Fruit fly (Drosophila melanogaster) whole organism, embryonic: ENCODE data around the gene mld.
A peak's percentile ranks its signal among the peaks of the same experiment; 100 is the strongest.

Experiments
- B-H2 ChIP-seq: fragments of 200-800 bp; sonication (Bioruptor generic); optimal IDR thresholded peaks from 2 replicates; lab custom pipeline; 2018; ENCODE audit warnings: missing biosample characterization, mild to moderate bottlenecking, missing genetic modification characterization
- C15 ChIP-seq: fragments of 200-800 bp; sonication (Bioruptor generic); IDR thresholded peaks from 3 replicates; pipeline ENCODE4 v1.3.6; 2022; ENCODE audit warnings: missing biosample characterization, missing genetic modification characterization
- CG12104 ChIP-seq: fragments of 200-800 bp; sonication (Bioruptor generic); optimal IDR thresholded peaks from 3 replicates; lab custom pipeline; 2016; ENCODE audit warnings: missing biosample characterization, missing genetic modification characterization
- CG14965 ChIP-seq: fragments of 200-800 bp; sonication (Bioruptor generic); optimal IDR thresholded peaks from 2 replicates; lab custom pipeline; 2016; ENCODE audit warnings: missing biosample characterization, missing genetic modification characterization, borderline replicate concordance
- CG16863 ChIP-seq: fragments of 200-800 bp; sonication (Bioruptor generic); optimal IDR thresholded peaks from 3 replicates; lab custom pipeline; 2016; ENCODE audit warnings: missing biosample characterization, missing genetic modification characterization
- CG1832 ChIP-seq: fragments of 200-800 bp; sonication (Bioruptor generic); optimal IDR thresholded peaks from 2 replicates; lab custom pipeline; 2017; ENCODE audit warnings: missing biosample characterization, mild to moderate bottlenecking, missing genetic modification characterization, inconsistent platforms
- CG2678 ChIP-seq: fragments of 200-800 bp; sonication (Bioruptor generic); optimal IDR thresholded peaks from 3 replicates; lab custom pipeline; 2019; ENCODE audit warnings: missing biosample characterization, mild to moderate bottlenecking, missing genetic modification characterization, moderate library complexity
- CG3838 ChIP-seq: fragments of 200-800 bp; sonication (Bioruptor generic); optimal IDR thresholded peaks from 3 replicates; lab custom pipeline; 2016; ENCODE audit warnings: missing biosample characterization, missing genetic modification characterization
- CG3995 ChIP-seq: fragments of 200-800 bp; sonication (Bioruptor generic); optimal IDR thresholded peaks from 3 replicates; lab custom pipeline; 2016; ENCODE audit warnings: missing biosample characterization, missing genetic modification characterization
- CG4328 ChIP-seq: fragments of 200-800 bp; sonication (Bioruptor generic); optimal IDR thresholded peaks from 3 replicates; lab custom pipeline; 2017; ENCODE audit warnings: missing biosample characterization, missing genetic modification reagents, missing genetic modification characterization
- CG5180 ChIP-seq: fragments of 200-800 bp; sonication (Bioruptor generic); optimal IDR thresholded peaks from 3 replicates; lab custom pipeline; 2017; ENCODE audit warnings: missing biosample characterization, missing genetic modification characterization, mild to moderate bottlenecking, moderate library complexity, missing genetic modification reagents
- CG6175 ChIP-seq: fragments of 200-800 bp; sonication (Bioruptor generic); IDR thresholded peaks from 3 replicates; pipeline ENCODE4 v1.3.6; 2022; ENCODE audit warnings: missing biosample characterization, missing genetic modification characterization
- CG7556 ChIP-seq: fragments of 200-800 bp; sonication (Bioruptor generic); optimal IDR thresholded peaks from 2 replicates; lab custom pipeline; 2017; ENCODE audit warnings: missing biosample characterization, mild to moderate bottlenecking, missing genetic modification characterization
- CG8359 ChIP-seq: fragments of 200-800 bp; sonication (Bioruptor generic); optimal IDR thresholded peaks from 2 replicates; lab custom pipeline; 2017; ENCODE audit warnings: missing biosample characterization, mild to moderate bottlenecking, missing genetic modification characterization, borderline replicate concordance
- CG9437 ChIP-seq: fragments of 200-800 bp; sonication (Bioruptor generic); optimal IDR thresholded peaks from 2 replicates; lab custom pipeline; 2018; ENCODE audit warnings: missing biosample characterization, mild to moderate bottlenecking, missing genetic modification characterization
- Dbx ChIP-seq: fragments of 200-800 bp; sonication (Bioruptor generic); IDR thresholded peaks from 3 replicates; pipeline ENCODE4 v1.3.6; 2022; ENCODE audit warnings: missing biosample characterization, missing genetic modification characterization
- Doc3 ChIP-seq: fragments of 200-800 bp; sonication (Bioruptor generic); IDR thresholded peaks from 3 replicates; pipeline ENCODE4 v1.3.6; 2022; ENCODE audit warnings: missing biosample characterization, missing genetic modification characterization; ENCODE audit not compliant: partially characterized antibody
- Eip74EF ChIP-seq, 2 experiments: fragments of 200-800 bp in 1 of 2; fragments of >200 bp in 1 of 2; sonication (Bioruptor generic) in 1 of 2; optimal IDR thresholded peaks; 2 replicates each; lab custom pipeline; 2017 to 2019; ENCODE audit warnings: missing biosample characterization in 2 of 2, missing genetic modification characterization in 2 of 2, mild to moderate bottlenecking in 1 of 2, moderate library complexity in 1 of 2
- Gug ChIP-seq: fragments of 200-800 bp; sonication (Bioruptor generic); IDR thresholded peaks from 4 replicates; pipeline ENCODE4 v1.3.6; 2022; ENCODE audit warnings: missing biosample characterization, missing genetic modification characterization
- HLHmδ ChIP-seq: fragments of 200-800 bp; sonication (Bioruptor generic); optimal IDR thresholded peaks from 2 replicates; lab custom pipeline; 2018; ENCODE audit warnings: missing biosample characterization, mild to moderate bottlenecking, missing genetic modification characterization, moderate library complexity
- Hr39 ChIP-seq: fragments of >200 bp; optimal IDR thresholded peaks from 2 replicates; lab custom pipeline; 2017
- Lhr ChIP-seq: fragments of 200-800 bp; sonication (Bioruptor generic); optimal IDR thresholded peaks from 3 replicates; lab custom pipeline; 2017; ENCODE audit warnings: mild to moderate bottlenecking, missing biosample characterization, missing genetic modification reagents, missing genetic modification characterization
- Med ChIP-seq: fragments of 200-800 bp; sonication (Bioruptor generic); peaks from one replicate; lab custom pipeline; 2016; ENCODE audit warnings: missing biosample characterization, missing genetic modification characterization, mild to moderate bottlenecking, inconsistent platforms, moderate library complexity
- Nf-YC ChIP-seq: fragments of 200-800 bp; optimal IDR thresholded peaks from 3 replicates; lab custom pipeline; 2019; ENCODE audit warnings: missing biosample characterization, mild to moderate bottlenecking, missing genetic modification characterization, moderate library complexity
- Optix ChIP-seq: fragments of 200-800 bp; sonication (Bioruptor generic); IDR thresholded peaks from 3 replicates; pipeline ENCODE4 v1.3.6; 2022; ENCODE audit warnings: missing biosample characterization, missing genetic modification characterization
- Rfx ChIP-seq: fragments of 200-800 bp; sonication (Bioruptor generic); IDR thresholded peaks from 2 replicates; pipeline ENCODE4 v1.3.6; 2022; ENCODE audit warnings: missing biosample characterization, missing genetic modification characterization
- Spps ChIP-seq: fragments of 200-800 bp; sonication (Bioruptor generic); optimal IDR thresholded peaks from 2 replicates; lab custom pipeline; 2018; ENCODE audit warnings: missing biosample characterization, mild to moderate bottlenecking, missing genetic modification characterization
- ab ChIP-seq: fragments of 200-800 bp; sonication (Bioruptor generic); optimal IDR thresholded peaks from 2 replicates; lab custom pipeline; 2016; ENCODE audit warnings: missing biosample characterization, missing genetic modification characterization
- bab2 ChIP-seq: fragments of 200-800 bp; sonication (Bioruptor generic); optimal IDR thresholded peaks from 2 replicates; lab custom pipeline; 2016; ENCODE audit warnings: missing biosample characterization, missing genetic modification characterization
- bcd ChIP-seq: fragments of 200-800 bp; sonication (Bioruptor generic); optimal IDR thresholded peaks from 2 replicates; lab custom pipeline; 2017; ENCODE audit warnings: missing biosample characterization, mild to moderate bottlenecking, missing genetic modification characterization
- corto ChIP-seq: fragments of 200-800 bp; sonication (Bioruptor generic); optimal IDR thresholded peaks from 2 replicates; lab custom pipeline; 2016; ENCODE audit warnings: missing biosample characterization, mild to moderate bottlenecking, missing genetic modification characterization, moderate library complexity
- dan ChIP-seq: fragments of 200-800 bp; sonication (Bioruptor generic); IDR thresholded peaks from 2 replicates; pipeline ENCODE4 v1.3.6; 2022; ENCODE audit warnings: missing biosample characterization, missing genetic modification characterization
- dpn ChIP-seq, 2 experiments: fragments of 200-800 bp; sonication (Bioruptor generic); optimal IDR thresholded peaks; 3 replicates each; lab custom pipeline; 2016; ENCODE audit warnings: missing biosample characterization in 2 of 2, missing genetic modification characterization in 2 of 2
- ems ChIP-seq: fragments of 200-800 bp; sonication (Bioruptor generic); optimal IDR thresholded peaks from 3 replicates; lab custom pipeline; 2016; ENCODE audit warnings: missing biosample characterization, missing genetic modification characterization
- en ChIP-seq: fragments of 200-800 bp; sonication (Bioruptor generic); optimal IDR thresholded peaks from 2 replicates; lab custom pipeline; 2016; ENCODE audit warnings: missing biosample characterization, missing genetic modification characterization
- gcm ChIP-seq: fragments of 200-800 bp; sonication (Bioruptor generic); optimal IDR thresholded peaks from 2 replicates; lab custom pipeline; 2019; ENCODE audit warnings: missing biosample characterization, mild to moderate bottlenecking, missing genetic modification characterization, moderate library complexity
- gcm2 ChIP-seq: fragments of 200-800 bp; sonication (Bioruptor generic); optimal IDR thresholded peaks from 2 replicates; lab custom pipeline; 2016; ENCODE audit warnings: missing biosample characterization, missing genetic modification characterization
- gt ChIP-seq: fragments of 200-800 bp; sonication (Bioruptor generic); IDR thresholded peaks from 2 replicates; pipeline ENCODE4 v1.3.6; 2022; ENCODE audit warnings: missing biosample characterization, missing genetic modification characterization
- kay ChIP-seq: fragments of 200-800 bp; sonication (Bioruptor generic); optimal IDR thresholded peaks from 2 replicates; lab custom pipeline; 2016; ENCODE audit warnings: missing biosample characterization, missing genetic modification characterization
- onecut ChIP-seq: fragments of 200-800 bp; sonication (Bioruptor generic); IDR thresholded peaks from 2 replicates; pipeline ENCODE4 v1.3.6; 2022; ENCODE audit warnings: missing biosample characterization, missing genetic modification characterization
- schlank ChIP-seq: fragments of 200-800 bp; sonication (Bioruptor generic); optimal IDR thresholded peaks from 2 replicates; lab custom pipeline; 2018; ENCODE audit warnings: missing biosample characterization, mild to moderate bottlenecking, missing genetic modification characterization
- sens-2 ChIP-seq: fragments of 200-800 bp; sonication (Bioruptor generic); IDR thresholded peaks from 2 replicates; pipeline ENCODE4 v1.3.6; 2022; ENCODE audit warnings: missing biosample characterization, missing genetic modification characterization
- sob ChIP-seq: fragments of 200-800 bp; sonication (Bioruptor generic); IDR thresholded peaks from 2 replicates; pipeline ENCODE4 v1.3.6; 2022; ENCODE audit warnings: missing biosample characterization, missing genetic modification characterization
- sqz ChIP-seq: fragments of 200-800 bp; sonication (Bioruptor generic); optimal IDR thresholded peaks from 3 replicates; lab custom pipeline; 2018; ENCODE audit warnings: missing biosample characterization, mild to moderate bottlenecking, missing genetic modification characterization
- stc ChIP-seq: fragments of 200-800 bp; sonication (Bioruptor generic); IDR thresholded peaks from 2 replicates; pipeline ENCODE4 v1.3.6; 2022; ENCODE audit warnings: missing biosample characterization, missing genetic modification characterization
- sug ChIP-seq: fragments of 200-800 bp; optimal IDR thresholded peaks from 2 replicates; lab custom pipeline; 2019; ENCODE audit warnings: missing biosample characterization, mild to moderate bottlenecking, missing genetic modification characterization, moderate library complexity
- tup ChIP-seq: fragments of 200-800 bp; sonication (Bioruptor generic); optimal IDR thresholded peaks from 2 replicates; lab custom pipeline; 2016; ENCODE audit warnings: missing biosample characterization, mild to moderate bottlenecking, missing genetic modification characterization, moderate library complexity
- unc-4 ChIP-seq: fragments of 200-800 bp; sonication (Bioruptor generic); IDR thresholded peaks from 2 replicates; pipeline ENCODE4 v1.3.6; 2022; ENCODE audit warnings: missing biosample characterization, missing genetic modification characterization; ENCODE audit not compliant: partially characterized antibody
- vvl ChIP-seq: fragments of 200-800 bp; sonication (Bioruptor generic); IDR thresholded peaks from 2 replicates; pipeline ENCODE4 v1.3.6; 2022; ENCODE audit warnings: missing biosample characterization, missing genetic modification characterization
- zen2 ChIP-seq: fragments of 200-800 bp; sonication (Bioruptor generic); IDR thresholded peaks from 3 replicates; pipeline ENCODE4 v1.3.6; 2022; ENCODE audit warnings: missing biosample characterization, missing genetic modification characterization; ENCODE audit not compliant: partially characterized antibody
- zfh1 ChIP-seq: fragments of 200-800 bp; sonication (Bioruptor generic); IDR thresholded peaks from 3 replicates; pipeline ENCODE4 v1.3.6; 2022; ENCODE audit warnings: missing biosample characterization, missing genetic modification characterization

The mld gene

DNA sequence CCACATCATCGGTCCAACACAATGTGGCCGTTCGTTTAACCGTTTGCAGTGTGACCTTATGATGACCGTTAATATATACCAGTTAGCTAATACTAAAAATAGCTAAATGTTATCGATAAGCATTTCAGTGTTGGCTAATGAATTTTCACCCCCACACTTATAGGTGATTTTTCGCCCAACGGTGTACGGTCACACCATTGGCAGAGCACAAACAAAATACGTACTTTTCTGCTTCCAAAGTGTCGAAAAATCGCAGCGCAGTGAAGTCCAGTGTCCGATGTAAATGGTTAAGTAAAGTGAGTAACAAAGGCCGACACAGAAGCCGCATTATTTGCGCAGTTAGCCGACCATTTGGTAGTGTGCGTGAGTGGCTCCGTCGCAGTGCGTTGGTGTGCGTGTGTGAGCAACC lies 40.1 kb downstream of the mld start, which contains the start of the genes Syx18 and atl (continued):
- no peak for TF ChIP-seq Dbx (GFP tag; lab: Robert Waterston, UW)
- TF ChIP-seq stc (GFP tag; lab: Robert Waterston, UW) = no peak
- TF ChIP-seq zfh1 (GFP tag; lab: Robert Waterston, UW) = no peak
- TF ChIP-seq Optix = no peak
- TF ChIP-seq CG3995 (GFP tag; lab: Kevin White, UChicago) = no peak
- peak; percentile 54; the same call in 1 of the 2 replicates for TF ChIP-seq sob (GFP tag; lab: Robert Waterston, UW)
- TF ChIP-seq bcd (GFP tag; lab: Kevin White, UChicago) = peak; percentile 15
- TF ChIP-seq Eip74EF (GFP tag; optimal IDR thresholded peaks at IDR 0.05; lab: Kevin White, UChicago) = peak in 1 of 2 experiments; percentile 19
- TF ChIP-seq Gug (GFP tag; lab: Robert Waterston, UW) = no peak
- no peak for TF ChIP-seq Spps (tag; lab: Kevin White, UChicago)
- no peak for TF ChIP-seq CG5180 (GFP tag; lab: Kevin White, UChicago)
- TF ChIP-seq CG9437 (GFP tag; lab: Kevin White, UChicago) = no peak
- TF ChIP-seq tup (GFP tag; lab: Kevin White, UChicago) = no peak
- TF ChIP-seq onecut = no peak
- no peak for TF ChIP-seq gcm2 (GFP tag; lab: Kevin White, UChicago)
- TF ChIP-seq Hr39 (lab: Kevin White, UChicago) = no peak
- TF ChIP-seq dpn (GFP tag; optimal IDR thresholded peaks at IDR 0.05; lab: Kevin White, UChicago) = peak in 1 of 2 experiments; percentile 20
- TF ChIP-seq CG12104 = no peak
- no peak for TF ChIP-seq CG6175
- TF ChIP-seq sug (tag; lab: Kevin White, UChicago) = peak; percentile 35
- TF ChIP-seq Med (GFP tag; lab: Kevin White, UChicago) = peak; percentile 90
- TF ChIP-seq CG2678 (tag; lab: Kevin White, UChicago) = no peak
- no peak for TF ChIP-seq schlank (tag; lab: Kevin White, UChicago)
- TF ChIP-seq CG4328 (GFP tag; lab: Kevin White, UChicago) = no peak
- no peak for TF ChIP-seq corto (GFP tag; lab: Kevin White, UChicago)
- TF ChIP-seq CG3838 = no peak
- TF ChIP-seq sens-2 (GFP tag; lab: Robert Waterston, UW) = no peak
- no peak for TF ChIP-seq CG16863 (GFP tag; lab: Kevin White, UChicago)
- no peak for TF ChIP-seq HLHmδ (GFP tag; lab: Kevin White, UChicago)
- peak; percentile 63; the same call in 1 of the 2 replicates for TF ChIP-seq vvl
- TF ChIP-seq Doc3 (GFP tag; lab: Robert Waterston, UW) = no peak
- no peak for TF ChIP-seq CG14965 (GFP tag; lab: Kevin White, UChicago)
- no peak for TF ChIP-seq CG8359 (GFP tag; lab: Kevin White, UChicago)
- TF ChIP-seq unc-4 (GFP tag; lab: Robert Waterston, UW) = 0 out of 2 replicates have a peak, but pooled peaks have one; percentile 46
- TF ChIP-seq ems (GFP tag; lab: Kevin White, UChicago) = peak; percentile 54
- no peak for TF ChIP-seq kay (GFP tag; lab: Kevin White, UChicago)
- no peak for TF ChIP-seq zen2 (GFP tag; lab: Robert Waterston, UW)
- peak; percentile 30 for TF ChIP-seq B-H2 (GFP tag; lab: Kevin White, UChicago)
- no peak for TF ChIP-seq dan (GFP tag; lab: Robert Waterston, UW)
- TF ChIP-seq Nf-YC = no peak
- peak; percentile 63 for TF ChIP-seq Rfx (GFP tag; lab: Robert Waterston, UW)
- no peak for TF ChIP-seq CG1832
- no peak for TF ChIP-seq CG7556
- TF ChIP-seq ab (GFP tag; lab: Kevin White, UChicago) = no peak
- TF ChIP-seq gcm (GFP tag; lab: Kevin White, UChicago) = peak; percentile 27
- no peak for TF ChIP-seq sqz (GFP tag; lab: Kevin White, UChicago)
- peak; percentile 72 for TF ChIP-seq Lhr (GFP tag; lab: Kevin White, UChicago)
- TF ChIP-seq en = no peak
- no peak for TF ChIP-seq C15 (GFP tag; lab: Robert Waterston, UW)
- TF ChIP-seq bab2 (GFP tag; lab: Kevin White, UChicago) = no peak
- no peak for TF ChIP-seq gt (GFP tag; lab: Robert Waterston, UW)
